Worm (Caenorhabditis elegans) whole organism, L4 larva: Measurements from ENCODE around the gene sedl-1.

Experiments used
- F37D6.2 ChIP-seq: sonication (generic microtip); optimal IDR thresholded peaks from 2 replicates; lab custom pipeline; 2016; ENCODE audit warnings: mild to moderate bottlenecking, missing genetic modification characterization, missing compliant biosample characterization
- F49E8.2 ChIP-seq: sonication (generic microtip); optimal IDR thresholded peaks from 2 replicates; lab custom pipeline; 2016; ENCODE audit warnings: missing compliant biosample characterization, mild to moderate bottlenecking, missing genetic modification characterization, borderline replicate concordance
- R02D3.7 ChIP-seq: fragments of 150-350 bp; sonication (generic microtip); optimal IDR thresholded peaks from 3 replicates; lab custom pipeline; 2014; ENCODE audit warnings: missing biosample characterization, missing genetic modification characterization
- T26A8.4 ChIP-seq: fragments of 200-800 bp; sonication (Bioruptor generic); IDR thresholded peaks from 2 replicates; pipeline ENCODE4 v1.3.6; 2022; ENCODE audit warnings: missing genetic modification characterization, missing compliant biosample characterization
- Y105C5A.15 ChIP-seq: fragments of 200-800 bp; sonication (Bioruptor generic); IDR thresholded peaks from 2 replicates; pipeline ENCODE4 v1.3.6; 2022; ENCODE audit warnings: missing genetic modification characterization, missing compliant biosample characterization
- ZK546.5 ChIP-seq, 2 experiments: sonication (generic microtip); optimal IDR thresholded peaks; 2 replicates each; lab custom pipeline; 2017; ENCODE audit warnings: missing biosample characterization in 2 of 2, missing genetic modification characterization in 2 of 2
- aly-2 ChIP-seq: sonication (generic microtip); optimal IDR thresholded peaks from 2 replicates; lab custom pipeline; 2018; ENCODE audit warnings: missing biosample characterization, missing genetic modification characterization
- ama-1 ChIP-seq: fragments of 150-350 bp; optimal IDR thresholded peaks from 2 replicates; lab custom pipeline; 2014; ENCODE audit warnings: inconsistent platforms, mixed read lengths
- ceh-32 ChIP-seq: sonication (generic microtip); optimal IDR thresholded peaks from 2 replicates; lab custom pipeline; 2016; ENCODE audit warnings: mild to moderate bottlenecking, missing genetic modification characterization, missing compliant biosample characterization; ENCODE audit not compliant: poor library complexity
- ceh-82 ChIP-seq: sonication (generic microtip); optimal IDR thresholded peaks from 2 replicates; lab custom pipeline; 2017; ENCODE audit warnings: missing biosample characterization, missing genetic modification characterization
- cey-2 ChIP-seq: sonication (generic microtip); optimal IDR thresholded peaks from 3 replicates; lab custom pipeline; 2017; ENCODE audit warnings: missing genetic modification characterization, mild to moderate bottlenecking, missing compliant biosample characterization, antibody characterized with exemption, borderline replicate concordance; ENCODE audit not compliant: insufficient read depth
- daf-12 ChIP-seq: fragments of 150-350 bp; optimal IDR thresholded peaks from 2 replicates; lab custom pipeline; 2014; ENCODE audit warnings: missing biosample characterization, missing genetic modification reagents, missing genetic modification characterization
- daf-19 ChIP-seq: fragments of 200-800 bp; sonication (Bioruptor generic); conservative IDR thresholded peaks from 2 replicates; pipeline ENCODE4 v1.3.6; 2022; ENCODE audit warnings: missing genetic modification characterization, missing compliant biosample characterization
- daf-8 ChIP-seq: fragments of 200-800 bp; sonication (Bioruptor generic); IDR thresholded peaks from 2 replicates; pipeline ENCODE4 v1.3.6; 2022; ENCODE audit warnings: missing genetic modification characterization, missing compliant biosample characterization
- dmd-8 ChIP-seq: fragments of 200-800 bp; sonication (Bioruptor generic); IDR thresholded peaks from 2 replicates; pipeline ENCODE4 v1.3.6; 2022; ENCODE audit warnings: missing genetic modification characterization, missing compliant biosample characterization
- duxl-1 ChIP-seq: sonication (generic microtip); optimal IDR thresholded peaks from 2 replicates; lab custom pipeline; 2016; ENCODE audit warnings: mild to moderate bottlenecking, missing genetic modification characterization, moderate library complexity, missing compliant biosample characterization; ENCODE audit not compliant: poor library complexity
- fos-1 ChIP-seq: fragments of 150-350 bp; optimal IDR thresholded peaks from 2 replicates; lab custom pipeline; 2014; ENCODE audit warnings: missing biosample characterization, missing genetic modification characterization
- gei-8 ChIP-seq: fragments of 200-800 bp; sonication (Bioruptor generic); optimal IDR thresholded peaks from 2 replicates; lab custom pipeline; 2018; ENCODE audit warnings: mild to moderate bottlenecking, missing genetic modification characterization, missing compliant biosample characterization
- hlh-11 ChIP-seq: fragments of 200-800 bp; sonication (Bioruptor generic); optimal IDR thresholded peaks from 2 replicates; lab custom pipeline; 2018; ENCODE audit warnings: mild to moderate bottlenecking, missing genetic modification characterization, missing compliant biosample characterization
- hlh-30 ChIP-seq: sonication (generic microtip); optimal IDR thresholded peaks from 2 replicates; lab custom pipeline; 2017; ENCODE audit warnings: antibody characterized with exemption, mild to moderate bottlenecking, missing genetic modification characterization, missing compliant biosample characterization; ENCODE audit not compliant: insufficient read depth
- hmg-1.1 ChIP-seq: fragments of 200-800 bp; sonication (Bioruptor generic); IDR thresholded peaks from 2 replicates; pipeline ENCODE4 v1.3.6; 2022; ENCODE audit warnings: missing genetic modification reagents, missing genetic modification characterization, missing compliant biosample characterization
- jun-1 ChIP-seq: fragments of 150-350 bp; optimal IDR thresholded peaks from 2 replicates; lab custom pipeline; 2014; ENCODE audit warnings: missing biosample characterization, missing genetic modification reagents, missing genetic modification characterization
- lim-7 ChIP-seq: fragments of 200-800 bp; sonication (Bioruptor generic); IDR thresholded peaks from 2 replicates; pipeline ENCODE4 v1.3.6; 2022; ENCODE audit warnings: missing genetic modification characterization, missing compliant biosample characterization
- lin-38 ChIP-seq: fragments of 200-800 bp; sonication (Bioruptor generic); IDR thresholded peaks from 2 replicates; pipeline ENCODE4 v1.3.6; 2022; ENCODE audit warnings: missing genetic modification reagents, missing genetic modification characterization, missing compliant biosample characterization
- lin-39 ChIP-seq: fragments of 150-350 bp; optimal IDR thresholded peaks from 2 replicates; lab custom pipeline; 2014; ENCODE audit warnings: missing biosample characterization, missing genetic modification reagents, missing genetic modification characterization
- lsy-2 ChIP-seq, 2 experiments: fragments of 150-350 bp in 1 of 2; sonication (generic microtip) in 1 of 2; optimal IDR thresholded peaks; 2 replicates each; lab custom pipeline; 2014 to 2017; ENCODE audit warnings: missing biosample characterization in 2 of 2, missing genetic modification characterization in 2 of 2
- madf-5 ChIP-seq, 2 experiments: fragments of 200-800 bp; sonication (Bioruptor generic); IDR thresholded peaks; 2 replicates each; pipeline ENCODE4 v1.3.6; 2022; ENCODE audit warnings: missing compliant biosample characterization in 2 of 2, missing genetic modification characterization in 2 of 2
- madf-9 ChIP-seq: fragments of 200-800 bp; sonication (Bioruptor generic); conservative IDR thresholded peaks from 2 replicates; pipeline ENCODE4 v1.3.6; 2022; ENCODE audit warnings: missing genetic modification reagents, missing genetic modification characterization, missing compliant biosample characterization
- mxl-2 ChIP-seq: fragments of 200-800 bp; sonication (Bioruptor generic); conservative IDR thresholded peaks from 2 replicates; pipeline ENCODE4 v1.3.6; 2022; ENCODE audit warnings: missing genetic modification reagents, missing genetic modification characterization, missing compliant biosample characterization
- mxl-3 ChIP-seq: fragments of 200-800 bp; sonication (Bioruptor generic); optimal IDR thresholded peaks from 2 replicates; lab custom pipeline; 2018; ENCODE audit warnings: mild to moderate bottlenecking, missing genetic modification characterization, missing compliant biosample characterization
- nhr-111 ChIP-seq: fragments of 200-800 bp; sonication (Bioruptor generic); optimal IDR thresholded peaks from 2 replicates; lab custom pipeline; 2018; ENCODE audit warnings: mild to moderate bottlenecking, missing genetic modification characterization, missing compliant biosample characterization
- nhr-237 ChIP-seq: sonication (generic microtip); optimal IDR thresholded peaks from 2 replicates; lab custom pipeline; 2017; ENCODE audit warnings: missing biosample characterization, missing genetic modification characterization
- nhr-28 ChIP-seq: fragments of 150-350 bp; optimal IDR thresholded peaks from 2 replicates; lab custom pipeline; 2014; ENCODE audit warnings: missing biosample characterization, missing genetic modification characterization
- nhr-42 ChIP-seq: fragments of 200-800 bp; sonication (Bioruptor generic); IDR thresholded peaks from 2 replicates; pipeline ENCODE4 v1.3.6; 2022; ENCODE audit warnings: missing genetic modification characterization, missing compliant biosample characterization
- nhr-48 ChIP-seq: sonication (generic microtip); optimal IDR thresholded peaks from 2 replicates; lab custom pipeline; 2016; ENCODE audit warnings: mild to moderate bottlenecking, missing genetic modification characterization, missing compliant biosample characterization
- nhr-6 ChIP-seq: fragments of 150-350 bp; optimal IDR thresholded peaks from 2 replicates; lab custom pipeline; 2014; ENCODE audit warnings: missing biosample characterization, missing genetic modification characterization
- nhr-76 ChIP-seq: fragments of 150-350 bp; optimal IDR thresholded peaks from 2 replicates; lab custom pipeline; 2014; ENCODE audit warnings: missing biosample characterization, missing genetic modification characterization
- nhr-77 ChIP-seq: fragments of 150-350 bp; optimal IDR thresholded peaks from 2 replicates; lab custom pipeline; 2014; ENCODE audit warnings: missing biosample characterization, missing genetic modification characterization
- pha-4 ChIP-seq, 2 experiments: fragments of 150-350 bp in 1 of 2; fragments of 200-800 bp in 1 of 2; sonication (Bioruptor generic) in 1 of 2; IDR thresholded peaks in 1 of 2; optimal IDR thresholded peaks in 1 of 2; 2 replicates each; pipeline versions ENCODE4 v1.3.6 to Lab custom; 2014 to 2022; ENCODE audit warnings: missing genetic modification characterization in 2 of 2, missing genetic modification reagents in 2 of 2, missing biosample characterization in 1 of 2, missing compliant biosample characterization in 1 of 2
- pqm-1 ChIP-seq: sonication (generic microtip); optimal IDR thresholded peaks from 2 replicates; lab custom pipeline; 2017; ENCODE audit warnings: missing biosample characterization, missing genetic modification characterization
- snpc-1.2 ChIP-seq: fragments of 200-800 bp; sonication (Bioruptor generic); IDR thresholded peaks from 2 replicates; pipeline ENCODE4 v1.3.6; 2022; ENCODE audit warnings: missing genetic modification reagents, missing genetic modification characterization, missing compliant biosample characterization
- snpc-4 ChIP-seq: fragments of 150-350 bp; optimal IDR thresholded peaks from 2 replicates; lab custom pipeline; 2014; ENCODE audit warnings: missing biosample characterization, missing genetic modification characterization
- spr-1 ChIP-seq: sonication (generic microtip); optimal IDR thresholded peaks from 2 replicates; lab custom pipeline; 2016; ENCODE audit warnings: mild to moderate bottlenecking, missing genetic modification characterization, missing compliant biosample characterization
- spr-3 ChIP-seq: fragments of 200-800 bp; sonication (Bioruptor generic); optimal IDR thresholded peaks from 2 replicates; lab custom pipeline; 2018; ENCODE audit warnings: mild to moderate bottlenecking, missing genetic modification characterization, missing compliant biosample characterization
- unc-130 ChIP-seq: sonication (generic microtip); optimal IDR thresholded peaks from 2 replicates; lab custom pipeline; 2016; ENCODE audit warnings: missing genetic modification reagents, missing genetic modification characterization, missing compliant biosample characterization
- unc-39 ChIP-seq: sonication (generic microtip); optimal IDR thresholded peaks from 2 replicates; lab custom pipeline; 2017; ENCODE audit warnings: missing biosample characterization, missing genetic modification characterization
- vab-7 ChIP-seq: fragments of 200-800 bp; sonication (Bioruptor generic); IDR thresholded peaks from 2 replicates; pipeline ENCODE4 v1.3.6; 2022; ENCODE audit warnings: missing genetic modification reagents, missing genetic modification characterization, missing compliant biosample characterization
- zag-1 ChIP-seq: fragments of 150-350 bp; optimal IDR thresholded peaks from 2 replicates; lab custom pipeline; 2014; ENCODE audit warnings: missing biosample characterization, missing genetic modification characterization
- zfp-2 ChIP-seq: sonication (generic microtip); optimal IDR thresholded peaks from 2 replicates; lab custom pipeline; 2016; ENCODE audit warnings: mild to moderate bottlenecking, missing genetic modification characterization, missing compliant biosample characterization
- zip-11 ChIP-seq: fragments of 200-800 bp; sonication (Bioruptor generic); IDR thresholded peaks from 2 replicates; pipeline ENCODE4 v1.3.6; 2022; ENCODE audit warnings: missing genetic modification characterization, missing compliant biosample characterization
- ztf-7 ChIP-seq: fragments of 150-350 bp; optimal IDR thresholded peaks from 2 replicates; lab custom pipeline; 2014; ENCODE audit warnings: missing biosample characterization, missing genetic modification characterization

The sedl-1 gene

DNA sequence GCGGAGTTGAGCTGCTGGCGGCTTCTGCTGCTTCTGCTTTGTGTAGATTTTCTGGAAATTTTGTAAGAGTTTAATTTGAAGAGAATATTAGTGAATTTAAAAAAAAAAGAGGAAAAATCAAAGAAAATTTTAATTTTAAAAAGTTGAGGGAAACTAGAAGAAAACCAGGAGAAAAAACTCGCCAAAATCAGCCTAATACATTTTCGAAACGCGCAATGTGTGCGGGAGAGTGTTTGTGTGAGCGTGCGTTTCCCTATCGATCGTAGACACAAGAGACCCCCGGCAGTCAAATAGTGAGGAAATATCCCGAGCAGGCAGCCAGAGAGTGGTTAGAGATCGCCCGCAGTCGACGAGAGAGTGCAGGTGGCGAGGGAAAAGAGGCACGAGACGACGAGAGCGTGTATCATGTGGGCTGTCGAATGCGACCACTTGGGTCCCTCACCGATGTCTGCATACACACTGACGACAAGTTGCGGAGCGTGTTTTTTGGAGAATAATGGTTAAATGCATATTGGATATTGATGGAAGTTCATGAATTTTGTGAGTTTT lies 6.6 kb upstream of the sedl-1 start, which contains the start of gene zfp-3 (continued):
- TF ChIP-seq ZK546.5 (tag; optimal IDR thresholded peaks at IDR 0.05; lab: Kevin White, UChicago) (peak in 1 of 2 experiments; percentile 59), pha-4 (GFP tag; IDR thresholded peaks at IDR 0.05; lab: Robert Waterston, UW) (peak; percentile 84), pha-4 (tag; optimal IDR thresholded peaks at IDR 0.05; lab: Kevin White, UChicago) (peak; percentile 28), nhr-76 (tag; lab: Kevin White, UChicago) (no peak), fos-1 (tag; lab: Kevin White, UChicago) (peak; percentile 25), mxl-2 (GFP tag; lab: Robert Waterston, UW) (no peak), daf-19 (GFP tag; lab: Robert Waterston, UW) (0 out of 2 replicates have a peak, but pooled peaks have one; percentile 60), hmg-1.1 (peak; percentile 96), nhr-28 (tag; lab: Kevin White, UChicago) (peak; percentile 82), zip-11 (GFP tag; lab: Robert Waterston, UW) (no peak), lsy-2 (tag; optimal IDR thresholded peaks at IDR 0.05; lab: Kevin White, UChicago) (peak; percentile 81 to 93), ama-1 (lab: Kevin White, UChicago) (peak; percentile 7), spr-3 (GFP tag; lab: Kevin White, UChicago) (peak; percentile 6), nhr-77 (tag; lab: Kevin White, UChicago) (peak; percentile 88), vab-7 (GFP tag; lab: Robert Waterston, UW) (peak; percentile 43; the same call in 1 of the 2 replicates), unc-130 (GFP tag; lab: Kevin White, UChicago) (no peak), F37D6.2 (tag; lab: Kevin White, UChicago) (peak; percentile 85), nhr-237 (no peak), duxl-1 (tag; lab: Kevin White, UChicago) (peak; percentile 87), nhr-111 (GFP tag; lab: Kevin White, UChicago) (no peak), ztf-7 (peak; percentile 83), nhr-48 (tag; lab: Kevin White, UChicago) (peak; percentile 85), cey-2 (tag; lab: Kevin White, UChicago) (no peak), madf-5 (GFP tag; IDR thresholded peaks at IDR 0.05; lab: Robert Waterston, UW) (no peak), R02D3.7 (tag; lab: Kevin White, UChicago) (no peak), snpc-1.2 (GFP tag; lab: Robert Waterston, UW) (no peak), F49E8.2 (no peak), lim-7 (GFP tag; lab: Robert Waterston, UW) (no peak), gei-8 (GFP tag; lab: Kevin White, UChicago) (peak; percentile 39), dmd-8 (GFP tag; lab: Robert Waterston, UW) (0 out of 2 replicates have a peak, but pooled peaks have one; percentile 17), zfp-2 (tag; lab: Kevin White, UChicago) (peak; percentile 65), madf-9 (peak; percentile 81), T26A8.4 (GFP tag; lab: Robert Waterston, UW) (peak; percentile 87), nhr-6 (tag; lab: Kevin White, UChicago) (peak; percentile 92), snpc-4 (no peak), lin-38 (GFP tag; lab: Robert Waterston, UW) (peak; percentile 78), hlh-11 (tag; lab: Kevin White, UChicago) (peak; percentile 99), daf-12 (tag; lab: Kevin White, UChicago) (no peak), daf-8 (GFP tag; lab: Robert Waterston, UW) (no peak), ceh-32 (tag; lab: Kevin White, UChicago) (peak; percentile 49), hlh-30 (tag; lab: Kevin White, UChicago) (peak; percentile 99), ceh-82 (tag; lab: Kevin White, UChicago) (no peak), aly-2 (tag; lab: Kevin White, UChicago) (no peak), nhr-42 (GFP tag; lab: Robert Waterston, UW) (peak; percentile 87; the same call in 1 of the 2 replicates), lin-39 (tag; lab: Kevin White, UChicago) (no peak), spr-1 (peak; percentile 87), zag-1 (tag; lab: Kevin White, UChicago) (peak; percentile 58), jun-1 (tag; lab: Kevin White, UChicago) (peak; percentile 89), Y105C5A.15 (0 out of 2 replicates have a peak, but pooled peaks have one; percentile 31), pqm-1 (tag; lab: Kevin White, UChicago) (no peak), mxl-3 (GFP tag; lab: Kevin White, UChicago) (peak; percentile 90), unc-39 (tag; lab: Kevin White, UChicago) (no peak)
